Fruit fly (Drosophila melanogaster) whole organism, embryonic: ENCODE measurements around the gene ato.
A peak's percentile ranks its signal among the peaks of the same experiment; 100 is the strongest.

Source experiments
- CG10565 ChIP-seq: fragments of 200-800 bp; sonication (Bioruptor generic); optimal IDR thresholded peaks from 3 replicates; lab custom pipeline; 2016; ENCODE audit warnings: missing biosample characterization, mild to moderate bottlenecking, missing genetic modification characterization
- CG12104 ChIP-seq: fragments of 200-800 bp; sonication (Bioruptor generic); optimal IDR thresholded peaks from 3 replicates; lab custom pipeline; 2016; ENCODE audit warnings: missing biosample characterization, missing genetic modification characterization
- CG12236 ChIP-seq: fragments of 200-800 bp; sonication (Bioruptor generic); optimal IDR thresholded peaks from 2 replicates; lab custom pipeline; 2016; ENCODE audit warnings: missing biosample characterization, missing genetic modification characterization
- CG13123 ChIP-seq: fragments of 200-800 bp; sonication (Bioruptor generic); optimal IDR thresholded peaks from 2 replicates; lab custom pipeline; 2016; ENCODE audit warnings: missing biosample characterization, missing genetic modification characterization
- CG13287 ChIP-seq: fragments of 200-800 bp; sonication (Bioruptor generic); IDR thresholded peaks from 2 replicates; pipeline ENCODE4 v1.3.6; 2022; ENCODE audit warnings: missing biosample characterization, missing genetic modification characterization; ENCODE audit not compliant: partially characterized antibody
- CG14050 ChIP-seq: fragments of 200-800 bp; sonication (Bioruptor generic); IDR thresholded peaks from 3 replicates; pipeline ENCODE4 v1.3.6; 2022; ENCODE audit warnings: missing biosample characterization, missing genetic modification characterization
- CG14965 ChIP-seq: fragments of 200-800 bp; sonication (Bioruptor generic); optimal IDR thresholded peaks from 2 replicates; lab custom pipeline; 2016; ENCODE audit warnings: missing biosample characterization, missing genetic modification characterization, borderline replicate concordance
- CG15269 ChIP-seq: fragments of 200-800 bp; sonication (Bioruptor generic); optimal IDR thresholded peaks from 2 replicates; lab custom pipeline; 2018; ENCODE audit warnings: missing biosample characterization, mild to moderate bottlenecking, missing genetic modification characterization, moderate library complexity
- CG15514 ChIP-seq: fragments of 200-800 bp; sonication (Bioruptor generic); optimal IDR thresholded peaks from 3 replicates; lab custom pipeline; 2017; ENCODE audit warnings: missing biosample characterization, missing genetic modification characterization, mild to moderate bottlenecking, moderate library complexity, missing genetic modification reagents
- CG1647 ChIP-seq: fragments of 200-800 bp; sonication (Bioruptor generic); optimal IDR thresholded peaks from 3 replicates; lab custom pipeline; 2016; ENCODE audit warnings: missing biosample characterization, missing genetic modification characterization
- CG16779 ChIP-seq: fragments of 200-800 bp; sonication (Bioruptor generic); IDR thresholded peaks from 2 replicates; pipeline ENCODE4 v1.3.6; 2022; ENCODE audit warnings: missing biosample characterization, missing genetic modification characterization
- CG2678 ChIP-seq: fragments of 200-800 bp; sonication (Bioruptor generic); optimal IDR thresholded peaks from 3 replicates; lab custom pipeline; 2019; ENCODE audit warnings: missing biosample characterization, mild to moderate bottlenecking, missing genetic modification characterization, moderate library complexity
- CG30020 ChIP-seq: fragments of 200-800 bp; optimal IDR thresholded peaks from 2 replicates; lab custom pipeline; 2019; ENCODE audit warnings: missing biosample characterization, mild to moderate bottlenecking, missing genetic modification characterization, moderate library complexity
- CG31441 ChIP-seq: fragments of 200-800 bp; sonication (Bioruptor generic); IDR thresholded peaks from 2 replicates; pipeline ENCODE4 v1.3.6; 2022; ENCODE audit warnings: missing biosample characterization, missing genetic modification characterization
- CG3163 ChIP-seq: fragments of 200-800 bp; sonication (Bioruptor generic); optimal IDR thresholded peaks from 3 replicates; lab custom pipeline; 2016; ENCODE audit warnings: missing biosample characterization, missing genetic modification characterization
- CG3995 ChIP-seq: fragments of 200-800 bp; sonication (Bioruptor generic); optimal IDR thresholded peaks from 3 replicates; lab custom pipeline; 2016; ENCODE audit warnings: missing biosample characterization, missing genetic modification characterization
- CG6683 ChIP-seq: fragments of 200-800 bp; sonication (Bioruptor generic); optimal IDR thresholded peaks from 2 replicates; lab custom pipeline; 2017; ENCODE audit warnings: missing biosample characterization, mild to moderate bottlenecking, missing genetic modification characterization, missing genetic modification reagents
- CG7963 ChIP-seq: fragments of 200-800 bp; sonication (Bioruptor generic); IDR thresholded peaks from 3 replicates; pipeline ENCODE4 v1.3.6; 2022; ENCODE audit warnings: missing biosample characterization, missing genetic modification characterization; ENCODE audit not compliant: partially characterized antibody
- CG8944 ChIP-seq: fragments of 200-800 bp; sonication (Bioruptor generic); optimal IDR thresholded peaks from 3 replicates; lab custom pipeline; 2016; ENCODE audit warnings: missing biosample characterization, missing genetic modification characterization
- CG9932 ChIP-seq: fragments of 200-800 bp; sonication (Bioruptor generic); IDR thresholded peaks from 2 replicates; pipeline ENCODE4 v1.3.6; 2022; ENCODE audit warnings: missing biosample characterization, missing genetic modification characterization
- CTCF ChIP-seq: fragments of 200-800 bp; sonication (Bioruptor generic); optimal IDR thresholded peaks from 2 replicates; lab custom pipeline; 2017; ENCODE audit warnings: missing biosample characterization, mild to moderate bottlenecking, missing genetic modification characterization, moderate library complexity
- Dad ChIP-seq: fragments of 200-800 bp; sonication (Bioruptor generic); optimal IDR thresholded peaks from 3 replicates; lab custom pipeline; 2016; ENCODE audit warnings: missing biosample characterization, missing genetic modification characterization
- Dek ChIP-seq: fragments of 200-800 bp; sonication (Bioruptor generic); optimal IDR thresholded peaks from 3 replicates; lab custom pipeline; 2019; ENCODE audit warnings: missing biosample characterization, mild to moderate bottlenecking, missing genetic modification characterization, moderate library complexity
- Dll ChIP-seq: fragments of 200-800 bp; sonication (Bioruptor generic); IDR thresholded peaks from 4 replicates; pipeline ENCODE4 v1.3.6; 2022; ENCODE audit warnings: missing biosample characterization, missing genetic modification characterization; ENCODE audit not compliant: partially characterized antibody
- Doc2 ChIP-seq: fragments of 200-800 bp; sonication (Bioruptor generic); IDR thresholded peaks from 2 replicates; pipeline ENCODE4 v1.3.6; 2022; ENCODE audit warnings: missing biosample characterization, missing genetic modification characterization
- E2f1 ChIP-seq: fragments of 200-800 bp; sonication (Bioruptor generic); IDR thresholded peaks from 2 replicates; pipeline ENCODE4 v1.3.6; 2022; ENCODE audit warnings: missing biosample characterization, missing genetic modification characterization
- E2f2 ChIP-seq: fragments of 200-800 bp; sonication (Bioruptor generic); IDR thresholded peaks from 2 replicates; pipeline ENCODE4 v1.3.6; 2022; ENCODE audit warnings: missing biosample characterization, missing genetic modification characterization
- HLH3B ChIP-seq: fragments of 200-800 bp; sonication (Bioruptor generic); IDR thresholded peaks from 2 replicates; pipeline ENCODE4 v1.3.6; 2022; ENCODE audit warnings: missing biosample characterization, missing genetic modification characterization
- Hr39 ChIP-seq: fragments of >200 bp; optimal IDR thresholded peaks from 2 replicates; lab custom pipeline; 2017
- Lim3 ChIP-seq: fragments of 200-800 bp; sonication (Bioruptor generic); IDR thresholded peaks from 2 replicates; pipeline ENCODE4 v1.3.6; 2022; ENCODE audit warnings: missing biosample characterization, missing genetic modification characterization
- Max ChIP-seq: fragments of 200-800 bp; sonication (Bioruptor generic); optimal IDR thresholded peaks from 2 replicates; lab custom pipeline; 2016; ENCODE audit warnings: missing biosample characterization, mild to moderate bottlenecking, missing genetic modification characterization
- NfI ChIP-seq: fragments of 200-800 bp; sonication (Bioruptor generic); optimal IDR thresholded peaks from 3 replicates; lab custom pipeline; 2018; ENCODE audit warnings: missing biosample characterization, mild to moderate bottlenecking, missing genetic modification characterization, moderate library complexity
- Rx ChIP-seq: fragments of 200-800 bp; sonication (Bioruptor generic); IDR thresholded peaks from 2 replicates; pipeline ENCODE4 v1.3.6; 2022; ENCODE audit warnings: missing biosample characterization, missing genetic modification characterization
- Spps ChIP-seq: fragments of 200-800 bp; sonication (Bioruptor generic); optimal IDR thresholded peaks from 2 replicates; lab custom pipeline; 2018; ENCODE audit warnings: missing biosample characterization, mild to moderate bottlenecking, missing genetic modification characterization
- Usf ChIP-seq: fragments of 200-800 bp; sonication (Bioruptor generic); optimal IDR thresholded peaks from 2 replicates; lab custom pipeline; 2017; ENCODE audit warnings: missing genotype, missing biosample characterization, missing genetic modification characterization
- Xbp1 ChIP-seq: fragments of 200-800 bp; sonication (Bioruptor generic); optimal IDR thresholded peaks from 3 replicates; lab custom pipeline; 2016; ENCODE audit warnings: missing biosample characterization, mild to moderate bottlenecking, missing genetic modification characterization
- btn ChIP-seq: fragments of 200-800 bp; sonication (Bioruptor generic); optimal IDR thresholded peaks from 2 replicates; lab custom pipeline; 2016; ENCODE audit warnings: missing biosample characterization, missing genetic modification characterization
- chif ChIP-seq, 2 experiments: fragments of 200-800 bp; sonication (Bioruptor generic); optimal IDR thresholded peaks; 3 replicates each; lab custom pipeline; 2016; ENCODE audit warnings: missing biosample characterization in 2 of 2, missing genetic modification characterization in 2 of 2
- grn ChIP-seq: fragments of 200-800 bp; sonication (Bioruptor generic); optimal IDR thresholded peaks from 3 replicates; lab custom pipeline; 2017; ENCODE audit warnings: missing biosample characterization, missing genetic modification characterization
- h ChIP-seq: fragments of >200 bp; optimal IDR thresholded peaks from 2 replicates; lab custom pipeline; 2017
- ind ChIP-seq: fragments of 200-800 bp; sonication (Bioruptor generic); optimal IDR thresholded peaks from 3 replicates; lab custom pipeline; 2016; ENCODE audit warnings: missing biosample characterization, missing genetic modification characterization
- jumu ChIP-seq: fragments of 200-800 bp; sonication (Bioruptor generic); optimal IDR thresholded peaks from 3 replicates; lab custom pipeline; 2016; ENCODE audit warnings: missing biosample characterization, missing genetic modification characterization
- kah ChIP-seq: fragments of 200-800 bp; sonication (Bioruptor generic); optimal IDR thresholded peaks from 2 replicates; lab custom pipeline; 2018; ENCODE audit warnings: missing biosample characterization, mild to moderate bottlenecking, missing genetic modification characterization
- ken ChIP-seq: fragments of 200-800 bp; sonication (Bioruptor generic); IDR thresholded peaks from 3 replicates; pipeline ENCODE4 v1.3.6; 2022; ENCODE audit warnings: missing biosample characterization, missing genetic modification characterization
- kni ChIP-seq: fragments of 200-800 bp; sonication (Bioruptor generic); optimal IDR thresholded peaks from 3 replicates; lab custom pipeline; 2017; ENCODE audit warnings: mild to moderate bottlenecking, missing biosample characterization, missing genetic modification reagents, missing genetic modification characterization
- nau ChIP-seq: fragments of 200-800 bp; sonication (Bioruptor generic); optimal IDR thresholded peaks from 3 replicates; lab custom pipeline; 2017; ENCODE audit warnings: missing biosample characterization, mild to moderate bottlenecking, missing genetic modification characterization, missing genetic modification reagents
- otp ChIP-seq: fragments of 200-800 bp; sonication (Bioruptor generic); IDR thresholded peaks from 3 replicates; pipeline ENCODE4, ENCODE4 v1.3.6; 2022; ENCODE audit warnings: missing biosample characterization, missing genetic modification characterization
- pita ChIP-seq: fragments of 200-800 bp; sonication (Bioruptor generic); optimal IDR thresholded peaks from 2 replicates; lab custom pipeline; 2017; ENCODE audit warnings: missing biosample characterization, mild to moderate bottlenecking, missing genetic modification characterization
- ranshi ChIP-seq: fragments of 200-800 bp; sonication (Bioruptor generic); IDR thresholded peaks from 2 replicates; pipeline ENCODE4 v1.3.6; 2022; ENCODE audit warnings: missing biosample characterization, missing genetic modification characterization
- row ChIP-seq: fragments of 200-800 bp; sonication (Bioruptor generic); IDR thresholded peaks from 3 replicates; pipeline ENCODE4 v1.3.6; 2022; ENCODE audit warnings: missing biosample characterization, missing genetic modification characterization
- schlank ChIP-seq: fragments of 200-800 bp; sonication (Bioruptor generic); optimal IDR thresholded peaks from 2 replicates; lab custom pipeline; 2018; ENCODE audit warnings: missing biosample characterization, mild to moderate bottlenecking, missing genetic modification characterization
- sd ChIP-seq: fragments of 200-800 bp; sonication (Bioruptor generic); optimal IDR thresholded peaks from 3 replicates; lab custom pipeline; 2018; ENCODE audit warnings: missing biosample characterization, mild to moderate bottlenecking, missing genetic modification characterization, moderate library complexity
- ssp ChIP-seq: fragments of 200-800 bp; sonication (Bioruptor generic); IDR thresholded peaks from 2 replicates; pipeline ENCODE4 v1.3.6; 2022; ENCODE audit warnings: missing biosample characterization, missing genetic modification characterization
- vfl ChIP-seq: fragments of 200-800 bp; sonication (Bioruptor generic); optimal IDR thresholded peaks from 2 replicates; lab custom pipeline; 2016; ENCODE audit warnings: missing biosample characterization, missing genetic modification characterization

The ato gene

DNA sequence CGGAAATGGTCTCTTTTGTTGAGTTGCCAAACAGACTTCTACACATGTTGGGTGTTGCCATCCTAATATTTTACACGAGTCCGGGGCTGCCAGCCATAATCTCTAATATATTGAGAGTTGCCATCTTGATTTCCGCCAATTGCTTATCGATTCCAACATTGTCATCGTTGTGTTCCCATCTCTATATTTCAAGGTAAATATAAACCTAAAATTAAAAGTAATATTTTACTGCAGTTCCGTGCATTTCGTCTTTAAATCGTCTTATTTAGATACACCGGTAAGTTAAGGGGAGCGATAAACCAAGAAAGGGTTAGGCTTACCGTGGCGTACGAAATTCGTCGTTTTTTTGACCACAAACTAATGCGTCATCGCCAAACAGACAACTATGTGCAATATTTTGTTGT is 44.5 kb upstream of the ato start, which contains the start of gene PolI (continued):
- TF ChIP-seq Dad (GFP tag; lab: Kevin White, UChicago) (no peak), Rx (GFP tag; lab: Robert Waterston, UW) (no peak), Usf (GFP tag; lab: Kevin White, UChicago) (no peak), row (GFP tag; lab: Robert Waterston, UW) (no peak; the same call in 2 of the 3 replicates), sd (no peak), HLH3B (GFP tag; lab: Robert Waterston, UW) (no peak), kah (GFP tag; lab: Kevin White, UChicago) (no peak), CTCF (GFP tag; lab: Kevin White, UChicago) (peak; percentile 70), CG16779 (GFP tag; lab: Robert Waterston, UW) (no peak), Max (GFP tag; lab: Kevin White, UChicago) (no peak), CG3163 (GFP tag; lab: Kevin White, UChicago) (no peak), E2f1 (GFP tag; lab: Robert Waterston, UW) (no peak), ranshi (GFP tag; lab: Robert Waterston, UW) (no peak), CG1647 (GFP tag; lab: Kevin White, UChicago) (peak; percentile 6), vfl (GFP tag; lab: Kevin White, UChicago) (no peak), btn (GFP tag; lab: Kevin White, UChicago) (no peak), Spps (no peak), Dll (GFP tag; lab: Robert Waterston, UW) (peak; percentile 58; the same call in 2 of the 4 replicates), Doc2 (GFP tag; lab: Robert Waterston, UW) (no peak), CG14050 (no peak), Hr39 (lab: Kevin White, UChicago) (no peak), CG10565 (GFP tag; lab: Kevin White, UChicago) (no peak), jumu (GFP tag; lab: Kevin White, UChicago) (peak; percentile 28), CG6683 (no peak), otp (GFP tag; lab: Robert Waterston, UW) (no peak), CG30020 (tag; lab: Kevin White, UChicago) (peak; percentile 16), pita (GFP tag; lab: Kevin White, UChicago) (peak; percentile 46), Lim3 (GFP tag; lab: Robert Waterston, UW) (no peak), CG7963 (GFP tag; lab: Robert Waterston, UW) (no peak), CG31441 (GFP tag; lab: Robert Waterston, UW) (no peak), h (lab: Kevin White, UChicago) (no peak), CG14965 (no peak), ind (peak; percentile 8), CG13123 (GFP tag; lab: Kevin White, UChicago) (peak; percentile 3), CG2678 (tag; lab: Kevin White, UChicago) (no peak), E2f2 (GFP tag; lab: Robert Waterston, UW) (peak; percentile 61), Xbp1 (GFP tag; lab: Kevin White, UChicago) (peak; percentile 11), ssp (GFP tag; lab: Robert Waterston, UW) (no peak), nau (GFP tag; lab: Kevin White, UChicago) (no peak), schlank (tag; lab: Kevin White, UChicago) (no peak), kni (GFP tag; lab: Kevin White, UChicago) (no peak), chif (GFP tag; optimal IDR thresholded peaks at IDR 0.05; lab: Kevin White, UChicago) (peak in 1 of 2 experiments; percentile 13), CG12236 (no peak), CG3995 (GFP tag; lab: Kevin White, UChicago) (no peak), CG15269 (tag; lab: Kevin White, UChicago) (no peak), Dek (tag; lab: Kevin White, UChicago) (peak; percentile 60), ken (no peak), CG8944 (GFP tag; lab: Kevin White, UChicago) (no peak), CG13287 (GFP tag; lab: Robert Waterston, UW) (peak; percentile 64), CG12104 (GFP tag; lab: Kevin White, UChicago) (no peak), CG15514 (GFP tag; lab: Kevin White, UChicago) (peak; percentile 80), NfI (GFP tag; lab: Kevin White, UChicago) (peak; percentile 26), CG9932 (GFP tag; lab: Robert Waterston, UW) (peak; percentile 62), grn (peak; percentile 28)
